Worm (Caenorhabditis elegans): Measurements from ENCODE around the gene C45E5.1.

C45E5.1 gene

ce11 chrIV:5779537-5779936 lies 35.3 kb downstream of the C45E5.1 start:
- TF ChIP-seq him-1 (tag; optimal IDR thresholded peaks at IDR 0.05) = no peak

- no peak for TF ChIP-seq him-1 (tag; optimal IDR thresholded peaks at IDR 0.05)
- TF ChIP-seq W03F9.2 (tag; optimal IDR thresholded peaks at IDR 0.05) = no peak
- TF ChIP-seq dao-5 (tag; optimal IDR thresholded peaks at IDR 0.05) = no peak
These were observed 36.1 kb downstream of the C45E5.1 start for ce11 chrIV:5780234-5780788.

ce11 chrIV:5783675-5784074 lies 39.5 kb downstream of the C45E5.1 start:
- TF ChIP-seq W03F9.2 (tag; optimal IDR thresholded peaks at IDR 0.05) (no peak), him-1 (tag; optimal IDR thresholded peaks at IDR 0.05) (no peak), dao-5 (tag; optimal IDR thresholded peaks at IDR 0.05) (no peak)

ce11 chrIV:5790993-5791392 lies 46.8 kb downstream of the C45E5.1 start, which contains the start of gene C31H1.2:
Gene C31H1.2, plus strand, starts transcription at chrIV:5791293.
- TF ChIP-seq him-1 (tag; optimal IDR thresholded peaks at IDR 0.05) = no peak

- TF ChIP-seq dao-5 (tag; optimal IDR thresholded peaks at IDR 0.05) (no peak), W03F9.2 (tag; optimal IDR thresholded peaks at IDR 0.05) (no peak), him-1 (tag; optimal IDR thresholded peaks at IDR 0.05) (no peak)
These were observed 51.3 kb downstream of the C45E5.1 start for ce11 chrIV:5795495-5795894.

- TF ChIP-seq dao-5 (tag; optimal IDR thresholded peaks at IDR 0.05) (no peak), him-1 (tag; optimal IDR thresholded peaks at IDR 0.05) (no peak), W03F9.2 (tag; optimal IDR thresholded peaks at IDR 0.05) (no peak)
These were observed 52.5 kb downstream of the C45E5.1 start, which contains the start of gene C31H1.5 for ce11 chrIV:5796694-5797093. Gene C31H1.5, minus strand, starts transcription at chrIV:5796794.

Measured in whole organism, L4/young adult.